Fruit fly (Drosophila melanogaster) whole organism, prepupa: ENCODE measurements around the gene Prosbeta3.

Experiments used
- Blimp-1 ChIP-seq: fragments of 200-800 bp; sonication (Bioruptor generic); optimal IDR thresholded peaks from 3 replicates; lab custom pipeline; 2017; ENCODE audit warnings: missing biosample characterization, missing genetic modification characterization, mild to moderate bottlenecking, moderate library complexity, missing genetic modification reagents
- CG10631 ChIP-seq: fragments of 200-800 bp; sonication (Bioruptor generic); optimal IDR thresholded peaks from 2 replicates; lab custom pipeline; 2016; ENCODE audit warnings: missing biosample characterization, missing genetic modification characterization
- CG10669 ChIP-seq: fragments of 200-800 bp; sonication (Bioruptor generic); optimal IDR thresholded peaks from 3 replicates; lab custom pipeline; 2018; ENCODE audit warnings: missing biosample characterization, mild to moderate bottlenecking, missing genetic modification characterization, moderate library complexity
- CG11294 ChIP-seq: fragments of 200-800 bp; sonication (Bioruptor generic); IDR thresholded peaks from 2 replicates; pipeline ENCODE4 v1.3.6; 2022; ENCODE audit warnings: missing biosample characterization, missing genetic modification characterization
- CG11762 ChIP-seq: fragments of 200-800 bp; sonication (Bioruptor generic); optimal IDR thresholded peaks from 3 replicates; lab custom pipeline; 2016; ENCODE audit warnings: missing biosample characterization, missing genetic modification characterization; ENCODE audit not compliant: insufficient read depth
- CG1621 ChIP-seq: fragments of 200-800 bp; sonication (Bioruptor generic); optimal IDR thresholded peaks from 3 replicates; lab custom pipeline; 2018; ENCODE audit warnings: missing biosample characterization, mild to moderate bottlenecking, missing genetic modification characterization
- CG16779 ChIP-seq: fragments of 200-800 bp; sonication (Bioruptor generic); optimal IDR thresholded peaks from 3 replicates; lab custom pipeline; 2017; ENCODE audit warnings: missing biosample characterization, mild to moderate bottlenecking, missing genetic modification characterization
- CG3032 ChIP-seq: fragments of 200-800 bp; optimal IDR thresholded peaks from 2 replicates; lab custom pipeline; 2019; ENCODE audit warnings: missing biosample characterization, mild to moderate bottlenecking, missing genetic modification characterization, moderate library complexity
- CG31627 ChIP-seq: fragments of 200-800 bp; sonication (Bioruptor generic); optimal IDR thresholded peaks from 3 replicates; lab custom pipeline; 2016; ENCODE audit warnings: missing biosample characterization, missing genetic modification characterization
- CG3919 ChIP-seq: fragments of 200-800 bp; sonication (Bioruptor generic); optimal IDR thresholded peaks from 3 replicates; lab custom pipeline; 2016; ENCODE audit warnings: missing biosample characterization, missing genetic modification characterization
- CG4318 ChIP-seq: fragments of 200-800 bp; sonication (Bioruptor generic); optimal IDR thresholded peaks from 3 replicates; lab custom pipeline; 2017; ENCODE audit warnings: missing biosample characterization, mild to moderate bottlenecking, missing genetic modification characterization
- CG6163 ChIP-seq: fragments of 200-800 bp; sonication (Bioruptor generic); IDR thresholded peaks from 3 replicates; pipeline ENCODE4 v1.3.6; 2022; ENCODE audit warnings: missing biosample characterization, missing genetic modification characterization
- CG6792 ChIP-seq: fragments of 200-800 bp; sonication (Bioruptor generic); optimal IDR thresholded peaks from 3 replicates; lab custom pipeline; 2016; ENCODE audit warnings: missing biosample characterization, missing genetic modification characterization
- CG6808 ChIP-seq: fragments of 200-800 bp; sonication (Bioruptor generic); optimal IDR thresholded peaks from 3 replicates; lab custom pipeline; 2017; ENCODE audit warnings: missing biosample characterization, missing genetic modification characterization, mild to moderate bottlenecking, moderate library complexity, missing genetic modification reagents
- CG8119 ChIP-seq: fragments of 200-800 bp; sonication (Bioruptor generic); IDR thresholded peaks from 3 replicates; pipeline ENCODE4 v1.3.6; 2022; ENCODE audit warnings: missing biosample characterization, missing genetic modification characterization
- CG8319 ChIP-seq: fragments of 200-800 bp; sonication (Bioruptor generic); optimal IDR thresholded peaks from 3 replicates; lab custom pipeline; 2016; ENCODE audit warnings: missing biosample characterization, missing genetic modification characterization
- CG8632 ChIP-seq: fragments of 200-800 bp; sonication (Bioruptor generic); optimal IDR thresholded peaks from 3 replicates; lab custom pipeline; 2016; ENCODE audit warnings: missing biosample characterization, missing genetic modification characterization
- Eip75B ChIP-seq: fragments of 200-800 bp; sonication (Bioruptor generic); optimal IDR thresholded peaks from 3 replicates; lab custom pipeline; 2016; ENCODE audit warnings: missing biosample characterization, missing genetic modification characterization
- Eip78C ChIP-seq: fragments of 200-800 bp; sonication (Bioruptor generic); peaks from one replicate; lab custom pipeline; 2016; ENCODE audit warnings: missing biosample characterization, missing genetic modification characterization
- Eip93F ChIP-seq: fragments of 200-800 bp; sonication (Bioruptor generic); optimal IDR thresholded peaks from 2 replicates; lab custom pipeline; 2016; ENCODE audit warnings: missing biosample characterization, mild to moderate bottlenecking, missing genetic modification characterization
- Ets21C ChIP-seq: fragments of 200-800 bp; sonication (Bioruptor generic); optimal IDR thresholded peaks from 3 replicates; lab custom pipeline; 2016; ENCODE audit warnings: missing biosample characterization, missing genetic modification characterization
- Ets96B ChIP-seq: fragments of 200-800 bp; optimal IDR thresholded peaks from 2 replicates; lab custom pipeline; 2019; ENCODE audit warnings: missing biosample characterization, mild to moderate bottlenecking, missing genetic modification characterization, moderate library complexity
- Hr38 ChIP-seq: sonication (Bioruptor generic); optimal IDR thresholded peaks from 2 replicates; lab custom pipeline; 2016; ENCODE audit warnings: missing biosample characterization, missing genetic modification characterization
- Hr4 ChIP-seq: fragments of 200-800 bp; sonication (Bioruptor generic); optimal IDR thresholded peaks from 3 replicates; lab custom pipeline; 2016; ENCODE audit warnings: missing biosample characterization, missing genetic modification characterization
- Lpt ChIP-seq: fragments of 200-800 bp; sonication (Bioruptor generic); optimal IDR thresholded peaks from 3 replicates; lab custom pipeline; 2016; ENCODE audit warnings: missing biosample characterization, missing genetic modification characterization
- Met ChIP-seq: fragments of 200-800 bp; sonication (Bioruptor generic); optimal IDR thresholded peaks from 3 replicates; lab custom pipeline; 2016; ENCODE audit warnings: missing biosample characterization, missing genetic modification characterization
- OdsH ChIP-seq: fragments of 200-800 bp; sonication (Bioruptor generic); optimal IDR thresholded peaks from 3 replicates; lab custom pipeline; 2016; ENCODE audit warnings: missing biosample characterization, missing genetic modification characterization
- Smox ChIP-seq: fragments of 200-800 bp; sonication (Bioruptor generic); optimal IDR thresholded peaks from 3 replicates; lab custom pipeline; 2016; ENCODE audit warnings: missing biosample characterization, missing genetic modification characterization
- Sox102F ChIP-seq: fragments of 200-800 bp; sonication (Bioruptor generic); optimal IDR thresholded peaks from 2 replicates; lab custom pipeline; 2016; ENCODE audit warnings: missing biosample characterization, mild to moderate bottlenecking, missing genetic modification characterization
- Sox14 ChIP-seq: fragments of 200-800 bp; sonication (Bioruptor generic); optimal IDR thresholded peaks from 3 replicates; lab custom pipeline; 2016; ENCODE audit warnings: missing biosample characterization, missing genetic modification characterization
- achi ChIP-seq: fragments of 200-800 bp; sonication (Bioruptor generic); optimal IDR thresholded peaks from 3 replicates; lab custom pipeline; 2016; ENCODE audit warnings: missing biosample characterization, missing genetic modification characterization
- acj6 ChIP-seq: fragments of 200-800 bp; sonication (Bioruptor generic); optimal IDR thresholded peaks from 3 replicates; lab custom pipeline; 2016; ENCODE audit warnings: missing biosample characterization, missing genetic modification characterization
- dac ChIP-seq: fragments of 200-800 bp; sonication (Bioruptor generic); optimal IDR thresholded peaks from 2 replicates; lab custom pipeline; 2017; ENCODE audit warnings: missing biosample characterization, mild to moderate bottlenecking, missing genetic modification characterization
- eg ChIP-seq: fragments of 200-800 bp; sonication (Bioruptor generic); IDR thresholded peaks from 3 replicates; pipeline ENCODE4 v1.3.6; 2022; ENCODE audit warnings: missing biosample characterization, missing genetic modification characterization
- esn ChIP-seq: fragments of 200-800 bp; sonication (Bioruptor generic); optimal IDR thresholded peaks from 2 replicates; lab custom pipeline; 2016; ENCODE audit warnings: missing biosample characterization, mild to moderate bottlenecking, missing genetic modification characterization, moderate library complexity
- fd59A ChIP-seq: fragments of 200-800 bp; sonication (Bioruptor generic); optimal IDR thresholded peaks from 2 replicates; lab custom pipeline; 2017; ENCODE audit warnings: missing biosample characterization, mild to moderate bottlenecking, missing genetic modification characterization, missing genetic modification reagents
- fkh ChIP-seq: fragments of 200-800 bp; sonication (Bioruptor generic); optimal IDR thresholded peaks from 3 replicates; lab custom pipeline; 2017; ENCODE audit warnings: missing biosample characterization, mild to moderate bottlenecking, missing genetic modification characterization, moderate library complexity
- lz ChIP-seq: fragments of 200-800 bp; sonication (Bioruptor generic); optimal IDR thresholded peaks from 3 replicates; lab custom pipeline; 2016; ENCODE audit warnings: missing biosample characterization, missing genetic modification characterization
- net ChIP-seq: fragments of 200-800 bp; sonication (Bioruptor generic); optimal IDR thresholded peaks from 3 replicates; lab custom pipeline; 2016; ENCODE audit warnings: missing biosample characterization, missing genetic modification characterization
- salr ChIP-seq, 2 experiments: fragments of 200-800 bp; sonication (Bioruptor generic); optimal IDR thresholded peaks; 3 replicates each; lab custom pipeline; 2016 to 2018; ENCODE audit warnings: missing biosample characterization in 2 of 2, missing genetic modification characterization in 2 of 2, mild to moderate bottlenecking in 1 of 2
- spab ChIP-seq: fragments of 200-800 bp; sonication (Bioruptor generic); optimal IDR thresholded peaks from 2 replicates; lab custom pipeline; 2017; ENCODE audit warnings: missing biosample characterization, mild to moderate bottlenecking, missing genetic modification characterization, missing genetic modification reagents
- ss ChIP-seq, 2 experiments: fragments of 200-800 bp; sonication (Bioruptor generic); optimal IDR thresholded peaks; 2 replicates in 1 of 2; 3 replicates in 1 of 2; lab custom pipeline; 2017 to 2018; ENCODE audit warnings: mild to moderate bottlenecking in 2 of 2, missing biosample characterization in 2 of 2, missing genetic modification characterization in 2 of 2, moderate library complexity in 1 of 2
- topi ChIP-seq: fragments of 200-800 bp; sonication (Bioruptor generic); optimal IDR thresholded peaks from 3 replicates; lab custom pipeline; 2016; ENCODE audit warnings: missing biosample characterization, missing genetic modification characterization
- vri ChIP-seq: fragments of 200-800 bp; sonication (Bioruptor generic); optimal IDR thresholded peaks from 3 replicates; lab custom pipeline; 2016; ENCODE audit warnings: missing biosample characterization, mild to moderate bottlenecking, missing genetic modification characterization

The Prosbeta3 gene

DNA sequence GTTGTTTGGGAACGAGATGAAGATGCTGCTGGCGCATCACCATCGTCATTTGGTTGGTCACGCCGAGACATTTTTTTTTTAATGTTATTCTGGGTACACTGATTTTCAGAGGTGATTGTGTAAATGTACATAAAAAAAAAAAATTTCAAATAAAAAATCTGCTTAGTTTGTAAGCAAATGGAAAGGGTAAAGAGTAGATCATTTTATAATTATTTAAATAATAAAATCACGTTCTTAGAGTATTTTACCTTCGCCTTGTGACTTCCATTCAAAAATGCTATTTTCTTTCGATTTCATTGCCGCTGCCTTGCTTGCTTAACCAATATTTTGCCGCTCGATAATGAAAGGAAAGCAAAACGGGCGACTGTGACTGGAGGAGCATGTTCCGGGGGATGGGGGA lies 27.3 kb downstream of the Prosbeta3 start (continued):
- TF ChIP-seq spab (GFP tag; lab: Kevin White, UChicago) = peak; percentile 49
- TF ChIP-seq CG11294 (GFP tag; lab: Robert Waterston, UW) = no peak
- peak; percentile 69 for TF ChIP-seq Ets21C (GFP tag; lab: Kevin White, UChicago)
- TF ChIP-seq OdsH (GFP tag; lab: Kevin White, UChicago) = peak; percentile 73
- peak; percentile 69 for TF ChIP-seq CG31627 (GFP tag; lab: Kevin White, UChicago)
- TF ChIP-seq CG6792 (GFP tag; lab: Kevin White, UChicago) = peak; percentile 87
- no peak for TF ChIP-seq Lpt (GFP tag; lab: Kevin White, UChicago)
- peak; percentile 51 for TF ChIP-seq CG6808 (GFP tag; lab: Kevin White, UChicago)
- TF ChIP-seq fd59A (GFP tag; lab: Kevin White, UChicago) = peak; percentile 16
- TF ChIP-seq Ets96B (tag; lab: Kevin White, UChicago) = peak; percentile 13
- no peak for TF ChIP-seq dac (GFP tag; lab: Kevin White, UChicago)
- TF ChIP-seq fkh (GFP tag; lab: Kevin White, UChicago) = no peak
- TF ChIP-seq CG4318 (GFP tag; lab: Kevin White, UChicago) = no peak
- TF ChIP-seq, all 60 proteins: peak for 46

DNA sequence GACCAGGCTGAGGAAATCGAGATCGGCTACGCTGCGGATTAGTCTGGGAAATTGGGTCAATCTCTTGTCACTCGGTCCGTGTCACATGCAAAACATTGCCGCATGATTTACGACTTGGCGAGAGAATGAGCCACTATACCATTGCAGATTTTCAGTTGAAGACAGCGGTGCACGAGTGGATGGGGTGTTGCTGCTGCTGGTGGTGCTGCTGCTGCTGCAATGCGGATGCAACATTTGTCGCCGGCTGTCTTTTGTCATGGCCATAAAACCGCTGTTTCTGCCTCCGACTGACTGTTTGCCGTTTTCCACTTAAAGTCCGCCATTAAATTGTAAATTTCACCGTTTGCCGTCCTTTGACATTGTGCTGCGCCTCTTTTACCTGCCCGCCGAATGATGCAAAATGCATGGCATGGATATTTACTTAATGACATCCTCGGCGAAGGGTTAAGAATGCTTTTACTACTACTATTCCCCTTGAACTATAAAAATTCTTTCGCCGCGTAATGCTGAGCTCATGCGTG lies 29.9 kb downstream of the Prosbeta3 start:
- TF ChIP-seq OdsH (GFP tag; lab: Kevin White, UChicago) (no peak), Smox (no peak), Hr38 (GFP tag; lab: Kevin White, UChicago) (no peak), Ets21C (GFP tag; lab: Kevin White, UChicago) (no peak), vri (GFP tag; lab: Kevin White, UChicago) (no peak), topi (GFP tag; lab: Kevin White, UChicago) (no peak), ss (GFP tag; optimal IDR thresholded peaks at IDR 0.05; lab: Kevin White, UChicago) (no peak), fkh (GFP tag; lab: Kevin White, UChicago) (no peak), CG6163 (GFP tag; lab: Robert Waterston, UW) (no peak), Eip78C (GFP tag; lab: Kevin White, UChicago) (no peak)

DNA sequence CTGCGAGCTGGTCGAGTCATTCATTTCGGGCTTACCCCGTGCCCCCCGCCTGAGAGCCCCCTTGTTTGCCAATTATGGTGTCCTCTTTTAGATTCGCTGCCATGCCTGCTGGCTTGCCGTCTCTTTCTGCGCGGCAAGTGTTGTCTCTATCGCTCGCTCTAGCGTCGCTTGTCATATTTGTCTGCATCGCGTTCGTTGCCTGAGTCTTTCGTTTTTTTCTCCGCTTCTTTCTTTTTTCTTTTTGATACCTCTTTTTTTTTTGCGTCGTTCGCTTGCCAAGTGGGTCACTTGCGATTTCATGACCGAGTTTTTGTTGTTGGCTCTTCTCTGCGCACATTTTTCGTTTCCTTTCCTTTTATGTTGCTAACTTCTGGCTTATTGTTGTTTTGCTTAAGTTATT lies 34.2 kb downstream of the Prosbeta3 start:
- peak; percentile 12 for TF ChIP-seq Ets96B (tag; lab: Kevin White, UChicago)
- TF ChIP-seq lz (GFP tag; lab: Kevin White, UChicago) = no peak
- no peak for TF ChIP-seq Met (GFP tag; lab: Kevin White, UChicago)
- no peak for TF ChIP-seq Hr4 (GFP tag; lab: Kevin White, UChicago)
- TF ChIP-seq CG4318 (GFP tag; lab: Kevin White, UChicago) = no peak
- TF ChIP-seq CG3919 (GFP tag; lab: Kevin White, UChicago) = peak; percentile 2
- TF ChIP-seq eg (GFP tag; lab: Robert Waterston, UW) = peak; percentile 70
- TF ChIP-seq acj6 (GFP tag; lab: Kevin White, UChicago) = no peak
- no peak for TF ChIP-seq Sox14 (GFP tag; lab: Kevin White, UChicago)
- TF ChIP-seq CG3032 (tag; lab: Kevin White, UChicago) = no peak
- TF ChIP-seq vri (GFP tag; lab: Kevin White, UChicago) = no peak
- TF ChIP-seq CG11762 = no peak
- TF ChIP-seq Sox102F (GFP tag; lab: Kevin White, UChicago) = no peak
- no peak for TF ChIP-seq CG8319 (GFP tag; lab: Kevin White, UChicago)
- TF ChIP-seq Eip78C (GFP tag; lab: Kevin White, UChicago) = peak; percentile 65
- TF ChIP-seq CG8632 (GFP tag; lab: Kevin White, UChicago) = peak; percentile 20
- no peak for TF ChIP-seq fd59A (GFP tag; lab: Kevin White, UChicago)
- no peak for TF ChIP-seq net (GFP tag; lab: Kevin White, UChicago)
- TF ChIP-seq Blimp-1 (GFP tag; lab: Kevin White, UChicago) = peak; percentile 89
- TF ChIP-seq Eip75B (GFP tag; lab: Kevin White, UChicago) = peak; percentile 72
- peak; percentile 62 for TF ChIP-seq CG6163 (GFP tag; lab: Robert Waterston, UW)
- peak; percentile 2 for TF ChIP-seq CG10669 (GFP tag; lab: Kevin White, UChicago)
- TF ChIP-seq CG10631 (GFP tag; lab: Kevin White, UChicago) = no peak
- TF ChIP-seq Eip93F (GFP tag; lab: Kevin White, UChicago) = no peak
- no peak for TF ChIP-seq Ets21C (GFP tag; lab: Kevin White, UChicago)
- TF ChIP-seq CG1621 (tag; lab: Kevin White, UChicago) = peak; percentile 29
- no peak for TF ChIP-seq topi (GFP tag; lab: Kevin White, UChicago)
- no peak for TF ChIP-seq CG31627 (GFP tag; lab: Kevin White, UChicago)
- TF ChIP-seq spab (GFP tag; lab: Kevin White, UChicago) = peak; percentile 9
- TF ChIP-seq CG6808 (GFP tag; lab: Kevin White, UChicago) = peak; percentile 43
- peak; percentile 42 for TF ChIP-seq Lpt (GFP tag; lab: Kevin White, UChicago)
- peak; percentile 50 for TF ChIP-seq CG16779
- peak in 1 of 2 experiments; percentile 39 for TF ChIP-seq salr (GFP tag; optimal IDR thresholded peaks at IDR 0.05; lab: Kevin White, UChicago)
- TF ChIP-seq esn (GFP tag; lab: Kevin White, UChicago) = no peak
- TF ChIP-seq achi (GFP tag; lab: Kevin White, UChicago) = peak; percentile 30
- no peak for TF ChIP-seq Hr38 (GFP tag; lab: Kevin White, UChicago)
- TF ChIP-seq CG8119 (GFP tag; lab: Robert Waterston, UW) = peak; percentile 66; the same call in 2 of the 3 replicates
- no peak for TF ChIP-seq OdsH (GFP tag; lab: Kevin White, UChicago)
- TF ChIP-seq Smox = no peak
